Worm (Caenorhabditis elegans): ENCODE results near the gene cyp-33B1.

cyp-33B1 gene

ce11 chrV:9051100-9051499 lies 10.0 kb downstream of the cyp-33B1 start, which contains the start of gene C25E10.7:
Gene C25E10.7, minus strand, starts transcription at chrV:9051200.
- TF ChIP-seq nhr-10 (tag; optimal IDR thresholded peaks at IDR 0.05), result no peak
- TF ChIP-seq nhr-237 (tag; optimal IDR thresholded peaks at IDR 0.05), result no peak
- TF ChIP-seq fos-1 (tag; optimal IDR thresholded peaks at IDR 0.05), result no peak
- no peak for TF ChIP-seq ama-1 (optimal IDR thresholded peaks at IDR 0.05)
- TF ChIP-seq gmeb-1 (tag; optimal IDR thresholded peaks at IDR 0.05), result no peak
- no peak for TF ChIP-seq dmd-4 (tag; optimal IDR thresholded peaks at IDR 0.05)

- no peak for TF ChIP-seq unc-62 (GFP tag; optimal IDR thresholded peaks at IDR 0.05)
Measured at ce11 chrV:9053235-9053634, 12.1 kb downstream of the cyp-33B1 start.

ce11 chrV:9053969-9054368 lies 12.8 kb downstream of the cyp-33B1 start, which contains the start of gene C25E10.8:
Gene C25E10.8, minus strand, starts transcription at chrV:9054069.
- TF ChIP-seq fos-1 (tag; optimal IDR thresholded peaks at IDR 0.05) (no peak), nhr-129 (tag; optimal IDR thresholded peaks at IDR 0.05) (no peak), nhr-25 (tag; optimal IDR thresholded peaks at IDR 0.05) (no peak), lsy-2 (tag; optimal IDR thresholded peaks at IDR 0.05) (no peak), mbf-1 (tag; optimal IDR thresholded peaks at IDR 0.05) (no peak), skn-1 (tag; optimal IDR thresholded peaks at IDR 0.05) (no peak), alr-1 (tag; optimal IDR thresholded peaks at IDR 0.05) (no peak), nhr-10 (tag; optimal IDR thresholded peaks at IDR 0.05) (no peak), nhr-12 (tag; optimal IDR thresholded peaks at IDR 0.05) (no peak)

ce11 chrV:9054771-9055170 lies 13.6 kb downstream of the cyp-33B1 start, which contains the start of gene swm-1:
Gene swm-1, minus strand, starts transcription at chrV:9054871.
- TF ChIP-seq nhr-77 (tag; optimal IDR thresholded peaks at IDR 0.05) (no peak), nhr-6 (tag; optimal IDR thresholded peaks at IDR 0.05) (no peak), skn-1 (tag; optimal IDR thresholded peaks at IDR 0.05) (no peak), sma-9 (GFP tag; optimal IDR thresholded peaks at IDR 0.05) (no peak), sma-9 (tag; optimal IDR thresholded peaks at IDR 0.05) (no peak), ama-1 (optimal IDR thresholded peaks at IDR 0.05) (no peak), mdl-1 (tag; optimal IDR thresholded peaks at IDR 0.05) (no peak), elt-3 (tag; optimal IDR thresholded peaks at IDR 0.05) (no peak), zag-1 (tag; optimal IDR thresholded peaks at IDR 0.05) (no peak), nhr-21 (tag; optimal IDR thresholded peaks at IDR 0.05) (no peak), ceh-82 (tag; optimal IDR thresholded peaks at IDR 0.05) (no peak), aly-2 (tag; optimal IDR thresholded peaks at IDR 0.05) (no peak), nhr-12 (tag; optimal IDR thresholded peaks at IDR 0.05) (no peak), lin-39 (tag; optimal IDR thresholded peaks at IDR 0.05) (no peak), ztf-11 (tag; optimal IDR thresholded peaks at IDR 0.05) (no peak), egl-27 (tag; optimal IDR thresholded peaks at IDR 0.05) (no peak), nhr-25 (tag; optimal IDR thresholded peaks at IDR 0.05) (no peak), C34F6.9 (tag; optimal IDR thresholded peaks at IDR 0.05) (no peak), ceh-16 (tag; optimal IDR thresholded peaks at IDR 0.05) (no peak), snpc-4 (tag; optimal IDR thresholded peaks at IDR 0.05) (no peak), unc-55 (GFP tag; optimal IDR thresholded peaks at IDR 0.05) (no peak)

ce11 chrV:9055644-9056043 lies 14.5 kb downstream of the cyp-33B1 start:
- TF ChIP-seq nhr-21 (tag; optimal IDR thresholded peaks at IDR 0.05) (peak; percentile 11), ztf-1 (GFP tag; conservative IDR thresholded peaks at IDR 0.05) (no peak)

- TF ChIP-seq ztf-11 (tag; optimal IDR thresholded peaks at IDR 0.05), result no peak
- TF ChIP-seq ZK546.5 (tag; optimal IDR thresholded peaks at IDR 0.05), result no peak
- no peak for TF ChIP-seq C34F6.9 (tag; optimal IDR thresholded peaks at IDR 0.05)
- TF ChIP-seq crh-2 (tag; optimal IDR thresholded peaks at IDR 0.05), result no peak
Measured at ce11 chrV:9056253-9056652, 15.1 kb downstream of the cyp-33B1 start, which contains the start of gene C25E10.10. Gene C25E10.10, minus strand, starts transcription at chrV:9056353.

ce11 chrV:9058627-9059026 lies 17.5 kb downstream of the cyp-33B1 start, which contains the start of gene C25E10.11:
Gene C25E10.11, minus strand, starts transcription at chrV:9058727.
- TF ChIP-seq nhr-11 (tag; optimal IDR thresholded peaks at IDR 0.05) (no peak), alr-1 (tag; optimal IDR thresholded peaks at IDR 0.05) (no peak), C34F6.9 (tag; optimal IDR thresholded peaks at IDR 0.05) (no peak), sma-9 (GFP tag; optimal IDR thresholded peaks at IDR 0.05) (no peak), sma-9 (tag; optimal IDR thresholded peaks at IDR 0.05) (no peak), mab-5 (tag; optimal IDR thresholded peaks at IDR 0.05) (no peak), snpc-4 (tag; optimal IDR thresholded peaks at IDR 0.05) (no peak), unc-55 (GFP tag; optimal IDR thresholded peaks at IDR 0.05) (no peak), elt-1 (tag; optimal IDR thresholded peaks at IDR 0.05) (no peak), ceh-82 (tag; optimal IDR thresholded peaks at IDR 0.05) (no peak), mdl-1 (tag; optimal IDR thresholded peaks at IDR 0.05) (no peak)

Measured in whole organism, L2 larva.